Worm (Caenorhabditis elegans) whole organism, L3 larva: Measurements from ENCODE around the gene C05C8.5.

Experiments
- R02D3.7 ChIP-seq: fragments of 150-350 bp; optimal IDR thresholded peaks from 2 replicates; lab custom pipeline; 2014; ENCODE audit warnings: missing biosample characterization, missing genetic modification characterization
- aly-2 ChIP-seq: fragments of 150-350 bp; optimal IDR thresholded peaks from 2 replicates; lab custom pipeline; 2014; ENCODE audit warnings: missing biosample characterization, missing genetic modification characterization
- ama-1 ChIP-seq: fragments of 150-350 bp; optimal IDR thresholded peaks from 2 replicates; lab custom pipeline; 2018
- ceh-16 ChIP-seq: sonication (generic microtip); optimal IDR thresholded peaks from 2 replicates; lab custom pipeline; 2017; ENCODE audit warnings: missing biosample characterization, missing genetic modification characterization
- ceh-28 ChIP-seq: fragments of 150-350 bp; optimal IDR thresholded peaks from 2 replicates; lab custom pipeline; 2014; ENCODE audit warnings: missing biosample characterization, missing genetic modification reagents, missing genetic modification characterization
- ceh-82 ChIP-seq: fragments of 150-350 bp; optimal IDR thresholded peaks from 2 replicates; lab custom pipeline; 2014; ENCODE audit warnings: missing biosample characterization, missing genetic modification characterization
- ceh-9 ChIP-seq: sonication (generic microtip); optimal IDR thresholded peaks from 2 replicates; lab custom pipeline; 2018; ENCODE audit warnings: missing biosample characterization, missing genetic modification characterization
- egl-27 ChIP-seq: sonication (generic microtip); optimal IDR thresholded peaks from 4 replicates; lab custom pipeline; 2017; ENCODE audit warnings: missing biosample characterization, missing genetic modification reagents, missing genetic modification characterization
- egl-5 ChIP-seq: fragments of 150-350 bp; optimal IDR thresholded peaks from 2 replicates; lab custom pipeline; 2017; ENCODE audit warnings: missing biosample characterization, missing genetic modification reagents, missing genetic modification characterization, inconsistent platforms
- elt-1 ChIP-seq: fragments of 150-350 bp; optimal IDR thresholded peaks from 2 replicates; lab custom pipeline; 2014; ENCODE audit warnings: missing biosample characterization, missing genetic modification characterization
- elt-2 ChIP-seq: sonication (generic microtip); optimal IDR thresholded peaks from 2 replicates; lab custom pipeline; 2016; ENCODE audit warnings: missing genetic modification reagents, mild to moderate bottlenecking, missing genetic modification characterization, missing compliant biosample characterization
- elt-3 ChIP-seq, 3 experiments: fragments of 150-350 bp in 1 of 3; sonication (generic microtip) in 2 of 3; optimal IDR thresholded peaks; 2 replicates in 2 of 3; 4 replicates in 1 of 3; lab custom pipeline; 2014 to 2017; ENCODE audit warnings: missing biosample characterization in 3 of 3, missing genetic modification characterization in 3 of 3
- fkh-2 ChIP-seq: fragments of 150-350 bp; optimal IDR thresholded peaks from 2 replicates; lab custom pipeline; 2014; ENCODE audit warnings: missing biosample characterization, missing genetic modification reagents, missing genetic modification characterization
- fos-1 ChIP-seq: fragments of 150-350 bp; optimal IDR thresholded peaks from 2 replicates; lab custom pipeline; 2014; ENCODE audit warnings: missing biosample characterization, missing genetic modification characterization
- hmg-11 ChIP-seq: sonication (generic microtip); optimal IDR thresholded peaks from 2 replicates; lab custom pipeline; 2016; ENCODE audit warnings: missing genetic modification characterization, missing compliant biosample characterization
- jun-1 ChIP-seq: fragments of 150-350 bp; optimal IDR thresholded peaks from 2 replicates; lab custom pipeline; 2014; ENCODE audit warnings: missing biosample characterization, missing genetic modification reagents, missing genetic modification characterization
- lin-15B ChIP-seq: fragments of 150-350 bp; optimal IDR thresholded peaks from 2 replicates; lab custom pipeline; 2014; ENCODE audit warnings: missing biosample characterization, missing genetic modification characterization
- lin-39 ChIP-seq: fragments of 150-350 bp; optimal IDR thresholded peaks from 2 replicates; lab custom pipeline; 2018; ENCODE audit warnings: missing biosample characterization, missing genetic modification reagents, missing genetic modification characterization
- mdl-1 ChIP-seq: fragments of 150-350 bp; optimal IDR thresholded peaks from 2 replicates; lab custom pipeline; 2014; ENCODE audit warnings: missing biosample characterization, missing genetic modification characterization
- mml-1 ChIP-seq: fragments of 150-350 bp; sonication (generic microtip); optimal IDR thresholded peaks from 3 replicates; lab custom pipeline; 2014; ENCODE audit warnings: missing biosample characterization, missing genetic modification characterization
- nfya-1 ChIP-seq: sonication (generic microtip); optimal IDR thresholded peaks from 2 replicates; lab custom pipeline; 2017; ENCODE audit warnings: missing genetic modification characterization, mild to moderate bottlenecking, missing compliant biosample characterization, antibody characterized with exemption, moderate library complexity; ENCODE audit not compliant: insufficient read depth
- nhr-11 ChIP-seq: fragments of 150-350 bp; optimal IDR thresholded peaks from 2 replicates; lab custom pipeline; 2014; ENCODE audit warnings: missing biosample characterization, missing genetic modification characterization
- nhr-23 ChIP-seq: fragments of 150-350 bp; optimal IDR thresholded peaks from 2 replicates; lab custom pipeline; 2014; ENCODE audit warnings: missing biosample characterization, missing genetic modification reagents, missing genetic modification characterization
- nhr-237 ChIP-seq: fragments of 150-350 bp; optimal IDR thresholded peaks from 2 replicates; lab custom pipeline; 2014; ENCODE audit warnings: missing biosample characterization, missing genetic modification characterization
- nhr-25 ChIP-seq: sonication (generic microtip); optimal IDR thresholded peaks from 2 replicates; lab custom pipeline; 2017; ENCODE audit warnings: missing biosample characterization, missing genetic modification characterization
- nhr-28 ChIP-seq: fragments of 150-350 bp; optimal IDR thresholded peaks from 2 replicates; lab custom pipeline; 2014; ENCODE audit warnings: missing biosample characterization, missing genetic modification characterization
- nhr-43 ChIP-seq: sonication (generic microtip); optimal IDR thresholded peaks from 2 replicates; lab custom pipeline; 2016; ENCODE audit warnings: mild to moderate bottlenecking, missing genetic modification characterization, missing compliant biosample characterization; ENCODE audit not compliant: poor library complexity, severe bottlenecking
- nhr-76 ChIP-seq: fragments of 150-350 bp; sonication (generic microtip); optimal IDR thresholded peaks from 5 replicates; lab custom pipeline; 2014; ENCODE audit warnings: missing biosample characterization, missing genetic modification characterization
- nhr-77 ChIP-seq: fragments of 150-350 bp; optimal IDR thresholded peaks from 2 replicates; lab custom pipeline; 2014; ENCODE audit warnings: missing biosample characterization, missing genetic modification characterization
- pha-4 ChIP-seq: fragments of 150-350 bp; optimal IDR thresholded peaks from 2 replicates; lab custom pipeline; 2014; ENCODE audit warnings: missing biosample characterization, missing genetic modification reagents, missing genetic modification characterization
- pqm-1 ChIP-seq: fragments of 150-350 bp; optimal IDR thresholded peaks from 2 replicates; lab custom pipeline; 2017; ENCODE audit warnings: missing biosample characterization, missing genetic modification characterization, inconsistent platforms
- sea-2 ChIP-seq: fragments of 150-350 bp; sonication (generic microtip); optimal IDR thresholded peaks from 4 replicates; lab custom pipeline; 2014; ENCODE audit warnings: missing biosample characterization, missing genetic modification reagents, missing genetic modification characterization
- skn-1 ChIP-seq: fragments of 150-350 bp; optimal IDR thresholded peaks from 2 replicates; lab custom pipeline; 2014; ENCODE audit warnings: missing biosample characterization, missing genetic modification characterization
- snpc-4 ChIP-seq: fragments of 150-350 bp; optimal IDR thresholded peaks from 2 replicates; lab custom pipeline; 2014; ENCODE audit warnings: missing biosample characterization, missing genetic modification characterization
- tbx-2 ChIP-seq: sonication (generic microtip); optimal IDR thresholded peaks from 2 replicates; lab custom pipeline; 2016; ENCODE audit warnings: mild to moderate bottlenecking, missing genetic modification characterization, missing compliant biosample characterization
- unc-39 ChIP-seq: sonication (generic microtip); optimal IDR thresholded peaks from 4 replicates; lab custom pipeline; 2017; ENCODE audit warnings: missing biosample characterization, missing genetic modification characterization
- unc-62 ChIP-seq: fragments of 150-350 bp; sonication (generic microtip); optimal IDR thresholded peaks from 4 replicates; lab custom pipeline; 2014; ENCODE audit warnings: missing biosample characterization, missing genetic modification reagents, missing genetic modification characterization
- zag-1 ChIP-seq: fragments of 150-350 bp; optimal IDR thresholded peaks from 2 replicates; lab custom pipeline; 2014; ENCODE audit warnings: missing biosample characterization, missing genetic modification characterization
- ztf-11 ChIP-seq: fragments of 150-350 bp; optimal IDR thresholded peaks from 2 replicates; lab custom pipeline; 2014; ENCODE audit warnings: missing biosample characterization, missing genetic modification characterization
- ztf-4 ChIP-seq: fragments of 150-350 bp; optimal IDR thresholded peaks from 2 replicates; lab custom pipeline; 2014; ENCODE audit warnings: missing biosample characterization, missing genetic modification characterization

Gene C05C8.5

ce11 chrV:7201353-7201752 lies 33.3 kb downstream of the C05C8.5 start:
- no peak for TF ChIP-seq ztf-4 (tag; lab: Kevin White, UChicago)
- TF ChIP-seq lin-15B, result no peak
- no peak for TF ChIP-seq ztf-11 (tag; lab: Kevin White, UChicago)
- TF ChIP-seq hmg-11 (tag; lab: Kevin White, UChicago), result no peak
- TF ChIP-seq nhr-43 (tag; lab: Kevin White, UChicago), result no peak
- no peak for TF ChIP-seq nhr-77
- no peak for TF ChIP-seq pqm-1 (tag; lab: Kevin White, UChicago)
- no peak for TF ChIP-seq snpc-4
- TF ChIP-seq sea-2 (GFP tag; lab: Kevin White, UChicago), result no peak
- TF ChIP-seq ceh-9 (tag; lab: Kevin White, UChicago), result no peak
- TF ChIP-seq nhr-23 (tag; lab: Kevin White, UChicago), result no peak
- no peak for TF ChIP-seq ceh-28 (tag; lab: Kevin White, UChicago)
- no peak for TF ChIP-seq pha-4
- no peak for TF ChIP-seq fos-1
- no peak for TF ChIP-seq egl-27 (tag; lab: Kevin White, UChicago)
- TF ChIP-seq unc-39 (tag; lab: Kevin White, UChicago), result no peak
- no peak for TF ChIP-seq tbx-2 (tag; lab: Kevin White, UChicago)
- TF ChIP-seq nhr-76 (tag; lab: Kevin White, UChicago), result no peak
- TF ChIP-seq nhr-25 (tag; lab: Kevin White, UChicago), result no peak
- no peak for TF ChIP-seq unc-62 (GFP tag; lab: Kevin White, UChicago)

DNA sequence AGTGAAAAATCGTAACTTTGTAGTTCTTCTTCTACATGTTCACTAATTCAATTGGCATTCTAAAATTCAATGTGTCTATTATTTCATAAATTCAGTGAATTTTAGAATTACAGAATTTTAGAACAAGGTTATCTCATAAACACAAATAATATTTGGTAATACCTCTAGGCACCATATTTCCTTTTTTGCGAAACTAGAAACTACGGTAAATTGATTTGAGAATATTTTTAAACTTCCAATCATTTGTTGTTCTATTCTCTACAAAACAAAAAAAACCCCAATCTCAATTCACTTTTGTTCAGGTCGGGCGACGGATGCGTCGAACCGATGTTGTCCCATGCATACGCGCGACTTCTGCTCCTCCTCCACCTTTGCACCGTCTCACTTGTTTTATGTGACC lies 34.7 kb downstream of the C05C8.5 start, which contains the start of gene F09G2.1:
Gene F09G2.1 (plus strand): TSS at position 301 of the 400 bp plus-strand sequence.
- TF ChIP-seq elt-1 (tag; lab: Kevin White, UChicago) (no peak), sea-2 (GFP tag; lab: Kevin White, UChicago) (no peak), ztf-11 (tag; lab: Kevin White, UChicago) (no peak), fkh-2 (tag; lab: Kevin White, UChicago) (no peak), egl-5 (tag; lab: Kevin White, UChicago) (no peak), nhr-25 (tag; lab: Kevin White, UChicago) (no peak), ama-1 (lab: Kevin White, UChicago) (no peak), nhr-23 (tag; lab: Kevin White, UChicago) (no peak)

ce11 chrV:7199077-7199476 lies 35.5 kb downstream of the C05C8.5 start:
- TF ChIP-seq egl-5 (tag; lab: Kevin White, UChicago) (no peak), nhr-43 (tag; lab: Kevin White, UChicago) (no peak), nhr-237 (tag; lab: Kevin White, UChicago) (no peak), unc-39 (tag; lab: Kevin White, UChicago) (no peak), fkh-2 (tag; lab: Kevin White, UChicago) (no peak), ceh-16 (tag; lab: Kevin White, UChicago) (no peak), skn-1 (tag; lab: Kevin White, UChicago) (no peak), ceh-9 (tag; lab: Kevin White, UChicago) (no peak), elt-3 (tag; optimal IDR thresholded peaks at IDR 0.05; lab: Kevin White, UChicago) (no peak), egl-27 (tag; lab: Kevin White, UChicago) (no peak), nhr-11 (tag; lab: Kevin White, UChicago) (no peak)
- TF ChIP-seq, all 47 proteins: peak for 0

- TF ChIP-seq elt-3 (tag; optimal IDR thresholded peaks at IDR 0.05; lab: Kevin White, UChicago), result no peak
- no peak for TF ChIP-seq nhr-28 (tag; lab: Kevin White, UChicago)
- peak; percentile 19 for TF ChIP-seq nhr-43 (tag; lab: Kevin White, UChicago)
- TF ChIP-seq ceh-82 (tag; lab: Kevin White, UChicago), result no peak
- no peak for TF ChIP-seq ztf-11 (tag; lab: Kevin White, UChicago)
- TF ChIP-seq aly-2 (tag; lab: Kevin White, UChicago), result peak; percentile 4
- TF ChIP-seq mdl-1 (tag; lab: Kevin White, UChicago), result no peak
- peak; percentile 58 for TF ChIP-seq pqm-1 (tag; lab: Kevin White, UChicago)
- peak; percentile 18 for TF ChIP-seq skn-1 (tag; lab: Kevin White, UChicago)
- no peak for TF ChIP-seq mml-1 (tag; lab: Kevin White, UChicago)
- TF ChIP-seq nhr-23 (tag; lab: Kevin White, UChicago), result peak; percentile 5
- TF ChIP-seq nfya-1 (tag; lab: Kevin White, UChicago), result no peak
- peak; percentile 91 for TF ChIP-seq ama-1 (lab: Kevin White, UChicago)
- TF ChIP-seq zag-1 (tag; lab: Kevin White, UChicago), result no peak
- TF ChIP-seq fos-1, result no peak
- TF ChIP-seq egl-5 (tag; lab: Kevin White, UChicago), result no peak
- no peak for TF ChIP-seq egl-27 (tag; lab: Kevin White, UChicago)
- no peak for TF ChIP-seq nhr-11 (tag; lab: Kevin White, UChicago)
- TF ChIP-seq R02D3.7 (tag; lab: Kevin White, UChicago), result no peak
- TF ChIP-seq lin-15B, result no peak
- no peak for TF ChIP-seq lin-39
- peak; percentile 52 for TF ChIP-seq pha-4
- peak; percentile 85 for TF ChIP-seq elt-2 (tag; lab: Kevin White, UChicago)
- TF ChIP-seq nhr-77, result no peak
- TF ChIP-seq jun-1 (tag; lab: Kevin White, UChicago), result peak; percentile 24
Measured at ce11 chrV:7198403-7198802, 36.2 kb downstream of the C05C8.5 start.
